2 worm cellular contexts compared by ENCODE assay signal in genomic region chrII:2163370-2163882, ce11.
TF ChIP-seq lines count a peak whose summit lies in the region.

Gene C33C12.11 (minus strand): TSS chrII:2163832.

TF ChIP-seq in whole organism, L4 larva, 104 proteins besides CTCF, POLR2A, EP300 and RAD21:
- peak; percentile 87 for TF ChIP-seq set-16 (GFP tag; IDR thresholded peaks at IDR 0.05; lab: Robert Waterston, UW)

TF ChIP-seq in whole organism, young adult, 124 proteins besides CTCF, POLR2A, EP300 and RAD21:
- peak; percentile 59; the same call in 1 of the 2 replicates for TF ChIP-seq egrh-3 (GFP tag; IDR thresholded peaks at IDR 0.05; lab: Robert Waterston, UW)
